Fruit fly (Drosophila melanogaster): ENCODE measurements around the gene CG4440.
A peak's percentile ranks its signal among the peaks of the same experiment; 100 is the strongest.

CG4440 gene

DNA sequence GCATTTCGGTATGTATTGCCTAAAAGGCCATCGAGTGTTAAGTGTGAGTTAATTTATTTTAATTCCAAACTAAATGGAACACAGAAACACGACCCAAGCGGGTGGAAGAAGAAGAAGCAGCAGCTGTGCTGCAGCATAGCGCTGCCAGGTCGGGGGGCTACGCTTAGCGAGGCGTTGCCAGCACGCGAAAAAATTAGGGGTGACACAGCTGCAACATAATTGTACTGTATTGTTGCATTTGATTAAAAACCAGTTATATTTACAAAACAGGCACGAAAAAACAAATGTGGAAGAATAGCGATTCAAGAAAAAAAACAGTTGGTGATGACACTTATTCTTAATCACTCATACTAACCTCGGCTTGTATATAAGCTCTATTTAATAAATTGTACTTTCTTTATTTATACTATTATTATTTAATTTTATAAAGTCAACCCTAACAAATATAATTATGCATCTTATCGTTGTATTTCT, 20.5 kb downstream of the CG4440 start (continued):
- TF ChIP-seq hbn (GFP tag; IDR thresholded peaks at IDR 0.05; ENCODE audit: partially characterized antibody) = peak; percentile 39
- TF ChIP-seq sr (GFP tag; IDR thresholded peaks at IDR 0.05) = no peak
- peak; percentile 82; the same call in 1 of the 4 replicates for TF ChIP-seq chinmo (GFP tag; IDR thresholded peaks at IDR 0.05; ENCODE audit: partially characterized antibody)
- TF ChIP-seq CG18262 (tag; optimal IDR thresholded peaks at IDR 0.05) = peak; percentile 64
- peak; percentile 41 for TF ChIP-seq CG6854 (GFP tag; optimal IDR thresholded peaks at IDR 0.05)
- TF ChIP-seq CG3838 (GFP tag; optimal IDR thresholded peaks at IDR 0.05) = no peak
- peak; percentile 41 for TF ChIP-seq CG16863 (GFP tag; optimal IDR thresholded peaks at IDR 0.05)
- peak; percentile 12 for TF ChIP-seq MTF-1 (GFP tag; optimal IDR thresholded peaks at IDR 0.05; ENCODE audit: borderline replicate concordance)
- peak; percentile 40 for TF ChIP-seq CG9876 (GFP tag; optimal IDR thresholded peaks at IDR 0.05)
- no peak; the same call in 1 of the 2 replicates for TF ChIP-seq CG14441 (GFP tag; IDR thresholded peaks at IDR 0.05)
- peak; percentile 21 for TF ChIP-seq CG1233 (GFP tag; optimal IDR thresholded peaks at IDR 0.05)
- no peak for TF ChIP-seq CG10431 (GFP tag; optimal IDR thresholded peaks at IDR 0.05)
- no peak for TF ChIP-seq luna (GFP tag; optimal IDR thresholded peaks at IDR 0.05)
- peak; percentile 64; the same call in 1 of the 2 replicates for TF ChIP-seq CG16779 (GFP tag; IDR thresholded peaks at IDR 0.05)
- no peak for TF ChIP-seq CG2678 (tag; optimal IDR thresholded peaks at IDR 0.05)
- peak; percentile 68 for TF ChIP-seq CG14050 (GFP tag; IDR thresholded peaks at IDR 0.05)
- TF ChIP-seq yki (optimal IDR thresholded peaks at IDR 0.05) = no peak
- TF ChIP-seq az2 (GFP tag; optimal IDR thresholded peaks at IDR 0.05) = peak; percentile 62
- TF ChIP-seq CG12236 (GFP tag; optimal IDR thresholded peaks at IDR 0.05) = peak; percentile 14
- peak; percentile 74 for TF ChIP-seq H15 (GFP tag; IDR thresholded peaks at IDR 0.05)
- TF ChIP-seq trh (GFP tag; optimal IDR thresholded peaks at IDR 0.05) = peak; percentile 66
- TF ChIP-seq Lim3 (GFP tag; IDR thresholded peaks at IDR 0.05) = peak; percentile 62; the same call in 1 of the 2 replicates
- TF ChIP-seq CG12071 (GFP tag; optimal IDR thresholded peaks at IDR 0.05) = no peak
- peak; percentile 78 for TF ChIP-seq CG9727 (GFP tag; optimal IDR thresholded peaks at IDR 0.05)
- TF ChIP-seq Bdp1 (GFP tag; optimal IDR thresholded peaks at IDR 0.05) = no peak
- TF ChIP-seq dpn (GFP tag; optimal IDR thresholded peaks at IDR 0.05) = peak; percentile 69 to 80
- TF ChIP-seq fd64A (GFP tag; optimal IDR thresholded peaks at IDR 0.05) = no peak
- peak; percentile 37 for TF ChIP-seq trem (tag; optimal IDR thresholded peaks at IDR 0.05)
- no peak for TF ChIP-seq CG34224 (GFP tag; IDR thresholded peaks at IDR 0.05; ENCODE audit: partially characterized antibody)
- no peak for TF ChIP-seq hkb (optimal IDR thresholded peaks at IDR 0.05)
- TF ChIP-seq hkb (GFP tag; IDR thresholded peaks at IDR 0.05) = peak; percentile 72
- peak; percentile 69 for TF ChIP-seq H2.0 (GFP tag; IDR thresholded peaks at IDR 0.05)
- peak; percentile 10 for TF ChIP-seq salm (tag; optimal IDR thresholded peaks at IDR 0.05)
- TF ChIP-seq maf-S (GFP tag; optimal IDR thresholded peaks at IDR 0.05) = peak; percentile 57
- no peak for TF ChIP-seq sima (GFP tag; optimal IDR thresholded peaks at IDR 0.05)
- no peak; the same call in 2 of the 3 replicates for TF ChIP-seq CG17361 (GFP tag; IDR thresholded peaks at IDR 0.05)
- peak; percentile 72 for TF ChIP-seq lilli (GFP tag; optimal IDR thresholded peaks at IDR 0.05)
- no peak for TF ChIP-seq gro (GFP tag; optimal IDR thresholded peaks at IDR 0.05)
- peak; percentile 86 for TF ChIP-seq Ptx1 (GFP tag; IDR thresholded peaks at IDR 0.05)
- TF ChIP-seq Nf-YA (GFP tag; IDR thresholded peaks at IDR 0.05) = peak; percentile 76
- peak; percentile 58 for TF ChIP-seq peb (GFP tag; IDR thresholded peaks at IDR 0.05)
- TF ChIP-seq Hmx (GFP tag; optimal IDR thresholded peaks at IDR 0.05) = no peak
- TF ChIP-seq Usf (GFP tag; optimal IDR thresholded peaks at IDR 0.05) = peak; percentile 30
- TF ChIP-seq aop (GFP tag; IDR thresholded peaks at IDR 0.05) = no peak
- peak; percentile 66 for TF ChIP-seq shn (GFP tag; optimal IDR thresholded peaks at IDR 0.05)
- peak; percentile 8 for TF ChIP-seq Camta (GFP tag; optimal IDR thresholded peaks at IDR 0.05)
- no peak for TF ChIP-seq cg (GFP tag; optimal IDR thresholded peaks at IDR 0.05)
- peak; percentile 25 for TF ChIP-seq slp2 (GFP tag; optimal IDR thresholded peaks at IDR 0.05)
- no peak for TF ChIP-seq CG5953 (GFP tag; IDR thresholded peaks at IDR 0.05)
- no peak for TF ChIP-seq ERR (GFP tag; optimal IDR thresholded peaks at IDR 0.05)
- no peak for TF ChIP-seq Blimp-1 (GFP tag; optimal IDR thresholded peaks at IDR 0.05)
- TF ChIP-seq CG30403 (GFP tag; optimal IDR thresholded peaks at IDR 0.05) = peak; percentile 76
